Worm (Caenorhabditis elegans): ENCODE measurements around the gene F49C12.6.

ce11 chrIV:9258547-9258946 lies 50.3 kb downstream of the F49C12.6 start:
- TF ChIP-seq T22C8.4 (GFP tag; IDR thresholded peaks at IDR 0.05): no peak
- no peak for TF ChIP-seq flt-1 (GFP tag; IDR thresholded peaks at IDR 0.05)
- no peak for TF ChIP-seq ztf-29 (GFP tag; IDR thresholded peaks at IDR 0.05)
- no peak for TF ChIP-seq klf-2 (GFP tag; conservative IDR thresholded peaks at IDR 0.05)
- no peak for TF ChIP-seq ref-1 (GFP tag; conservative IDR thresholded peaks at IDR 0.05)
- no peak for TF ChIP-seq med-1 (GFP tag; optimal IDR thresholded peaks at IDR 0.05; ENCODE audit: insufficient read depth)
